Worm (Caenorhabditis elegans) whole organism, midembryonic: ENCODE data around the gene pqn-39.
"Not testable (repeated sequence)": the region's sequence is repeated elsewhere in the genome, so short reads cannot be mapped to it uniquely, and the experiment has no call there.

Experiments used
- T22C8.4 ChIP-seq: fragments of 200-800 bp; sonication (Bioruptor generic); IDR thresholded peaks from 2 replicates; pipeline ENCODE4 v1.3.6; 2022; ENCODE audit warnings: missing genetic modification characterization, missing compliant biosample characterization
- cog-1 ChIP-seq: sonication (generic microtip); optimal IDR thresholded peaks from 2 replicates; lab custom pipeline; 2016; ENCODE audit warnings: missing genetic modification characterization, missing compliant biosample characterization
- flt-1 ChIP-seq: fragments of 200-800 bp; sonication (Bioruptor generic); IDR thresholded peaks from 2 replicates; pipeline ENCODE4 v1.3.6; 2022; ENCODE audit warnings: missing genetic modification characterization, missing compliant biosample characterization
- klf-2 ChIP-seq: fragments of 200-800 bp; sonication (Bioruptor generic); conservative IDR thresholded peaks from 2 replicates; pipeline ENCODE4 v1.3.6; 2022; ENCODE audit warnings: missing genetic modification reagents, missing genetic modification characterization, missing compliant biosample characterization
- med-1 ChIP-seq: sonication (generic microtip); optimal IDR thresholded peaks from 2 replicates; lab custom pipeline; 2017; ENCODE audit warnings: missing genetic modification characterization, mild to moderate bottlenecking, missing compliant biosample characterization, antibody characterized with exemption, missing genetic modification reagents; ENCODE audit not compliant: insufficient read depth
- ref-1 ChIP-seq: fragments of 200-800 bp; sonication (Bioruptor generic); conservative IDR thresholded peaks from 2 replicates; pipeline ENCODE4 v1.3.6; 2022; ENCODE audit warnings: missing genetic modification reagents, missing genetic modification characterization, missing compliant biosample characterization
- tab-1 ChIP-seq: fragments of 200-800 bp; sonication (Bioruptor generic); IDR thresholded peaks from 2 replicates; pipeline ENCODE4 v1.3.6; 2022; ENCODE audit warnings: missing genetic modification characterization, missing compliant biosample characterization
- ztf-23 ChIP-seq: fragments of 200-800 bp; sonication (Bioruptor generic); IDR thresholded peaks from 2 replicates; pipeline ENCODE4 v1.3.6; 2022; ENCODE audit warnings: missing genetic modification reagents, missing genetic modification characterization, missing compliant biosample characterization
- ztf-29 ChIP-seq: fragments of 200-800 bp; sonication (Bioruptor generic); IDR thresholded peaks from 2 replicates; pipeline ENCODE4 v1.3.6; 2022; ENCODE audit warnings: missing genetic modification reagents, missing genetic modification characterization, missing compliant biosample characterization

pqn-39 gene

DNA sequence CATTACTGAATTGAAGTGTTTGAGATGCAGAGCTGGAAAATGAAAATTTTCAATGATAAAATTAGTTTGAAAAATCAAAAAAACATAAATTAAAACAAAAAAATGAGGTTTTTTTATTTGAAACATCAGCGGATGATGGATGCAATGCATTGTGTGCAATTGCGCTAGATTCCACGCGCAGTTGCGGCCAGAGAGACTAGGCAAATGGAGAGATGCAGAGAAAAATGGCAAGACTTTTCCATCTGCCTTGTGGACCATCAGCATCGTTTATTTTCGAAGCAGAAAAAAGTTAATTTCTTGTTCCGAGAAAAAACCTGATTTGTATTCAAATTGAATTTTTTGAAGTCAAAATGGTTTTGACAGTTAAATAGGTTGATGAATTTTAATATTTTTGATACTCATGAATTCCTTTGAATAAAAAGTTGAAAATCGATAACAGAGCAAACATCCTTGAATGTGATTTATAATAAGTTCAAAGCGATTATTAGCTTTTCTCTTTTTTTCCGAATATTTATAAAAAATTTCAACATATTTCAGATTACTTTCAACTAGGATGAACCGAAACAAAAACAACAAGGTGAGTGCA is 27.4 kb upstream of the pqn-39 start, which contains the start of the genes C31E10.5 and C31E10.6:
C31E10.5 (minus strand) TSS at position 32 of the 586 bp plus-strand sequence.
C31E10.6 (plus strand) TSS at position 536 of the 586 bp plus-strand sequence.
- TF ChIP-seq ref-1 (GFP tag; lab: Robert Waterston, UW) (no peak), T22C8.4 (GFP tag; lab: Robert Waterston, UW) (no peak), ztf-29 (GFP tag; lab: Robert Waterston, UW) (no peak), tab-1 (no peak), klf-2 (no peak), cog-1 (tag; lab: Kevin White, UChicago) (peak; percentile 34), ztf-23 (GFP tag; lab: Robert Waterston, UW) (no peak), flt-1 (GFP tag; lab: Robert Waterston, UW) (0 out of 2 replicates have a peak, but pooled peaks have one; percentile 50), med-1 (GFP tag; lab: Kevin White, UChicago) (no peak)

DNA sequence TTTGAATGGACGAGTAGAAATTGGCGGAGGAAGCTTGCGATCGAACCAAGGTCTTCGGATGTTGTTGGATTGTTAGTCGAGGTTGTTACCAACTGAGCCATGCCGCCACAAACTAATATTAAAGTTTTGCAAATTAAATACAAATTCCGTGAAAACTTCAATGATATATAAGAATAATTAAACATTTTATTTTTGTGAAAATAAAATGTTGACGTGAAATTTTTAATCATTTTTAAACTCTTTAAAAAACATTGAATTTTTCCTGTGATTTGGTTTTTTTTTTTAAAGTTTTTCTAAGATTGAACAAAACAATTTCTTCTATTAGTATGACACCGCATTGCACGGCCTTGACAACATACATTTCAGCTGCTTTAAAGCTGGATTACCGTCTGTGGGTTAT is 22.2 kb upstream of the pqn-39 start, which contains the start of gene C31E10.11:
C31E10.11 (minus strand) TSS at position 101 of the 400 bp plus-strand sequence.
- no peak for TF ChIP-seq T22C8.4 (GFP tag; lab: Robert Waterston, UW)
- no peak for TF ChIP-seq cog-1 (tag; lab: Kevin White, UChicago)
- no peak for TF ChIP-seq ztf-23 (GFP tag; lab: Robert Waterston, UW)
- no peak for TF ChIP-seq klf-2
- TF ChIP-seq ref-1 (GFP tag; lab: Robert Waterston, UW) = no peak
- TF ChIP-seq tab-1 = no peak
- no peak for TF ChIP-seq flt-1 (GFP tag; lab: Robert Waterston, UW)
- TF ChIP-seq ztf-29 (GFP tag; lab: Robert Waterston, UW) = no peak
- no peak for TF ChIP-seq med-1 (GFP tag; lab: Kevin White, UChicago)

- TF ChIP-seq ref-1 (GFP tag; lab: Robert Waterston, UW) = no peak
- no peak for TF ChIP-seq cog-1 (tag; lab: Kevin White, UChicago)
- TF ChIP-seq tab-1 = no peak
- TF ChIP-seq med-1 (GFP tag; lab: Kevin White, UChicago) = no peak
- TF ChIP-seq klf-2 = no peak
- no peak for TF ChIP-seq flt-1 (GFP tag; lab: Robert Waterston, UW)
- no peak for TF ChIP-seq ztf-29 (GFP tag; lab: Robert Waterston, UW)
- TF ChIP-seq ztf-23 (GFP tag; lab: Robert Waterston, UW) = no peak
- TF ChIP-seq T22C8.4 (GFP tag; lab: Robert Waterston, UW) = no peak
These were observed 17.8 kb upstream of the pqn-39 start, which contains the start of gene irld-24 for ce11 chrX:13986307-13986706. irld-24 (plus strand) TSS chrX:13986607.

DNA sequence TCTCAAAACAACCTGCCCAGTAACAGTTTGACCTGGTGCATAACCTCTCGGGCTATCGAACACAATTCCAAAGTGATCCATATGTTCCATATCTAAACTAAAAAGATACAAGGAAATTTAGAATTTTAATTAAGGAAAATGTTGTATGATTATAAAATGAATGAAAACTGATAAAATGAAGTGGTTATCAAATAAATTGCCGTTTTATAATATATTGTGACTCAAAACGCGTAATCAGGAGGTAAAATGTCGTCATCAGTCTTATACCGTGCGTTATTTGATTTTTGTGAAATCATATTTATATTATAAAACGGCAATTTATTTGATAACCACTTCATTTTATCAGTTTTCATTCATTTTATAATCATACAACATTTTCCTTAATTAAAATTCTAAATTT is 11.9 kb upstream of the pqn-39 start, which contains the start of gene arrd-24:
arrd-24 (minus strand) TSS at position 101 of the 400 bp plus-strand sequence.
- not testable (repeated sequence) for TF ChIP-seq ref-1 (GFP tag; lab: Robert Waterston, UW); ztf-23 (GFP tag; lab: Robert Waterston, UW); klf-2

DNA sequence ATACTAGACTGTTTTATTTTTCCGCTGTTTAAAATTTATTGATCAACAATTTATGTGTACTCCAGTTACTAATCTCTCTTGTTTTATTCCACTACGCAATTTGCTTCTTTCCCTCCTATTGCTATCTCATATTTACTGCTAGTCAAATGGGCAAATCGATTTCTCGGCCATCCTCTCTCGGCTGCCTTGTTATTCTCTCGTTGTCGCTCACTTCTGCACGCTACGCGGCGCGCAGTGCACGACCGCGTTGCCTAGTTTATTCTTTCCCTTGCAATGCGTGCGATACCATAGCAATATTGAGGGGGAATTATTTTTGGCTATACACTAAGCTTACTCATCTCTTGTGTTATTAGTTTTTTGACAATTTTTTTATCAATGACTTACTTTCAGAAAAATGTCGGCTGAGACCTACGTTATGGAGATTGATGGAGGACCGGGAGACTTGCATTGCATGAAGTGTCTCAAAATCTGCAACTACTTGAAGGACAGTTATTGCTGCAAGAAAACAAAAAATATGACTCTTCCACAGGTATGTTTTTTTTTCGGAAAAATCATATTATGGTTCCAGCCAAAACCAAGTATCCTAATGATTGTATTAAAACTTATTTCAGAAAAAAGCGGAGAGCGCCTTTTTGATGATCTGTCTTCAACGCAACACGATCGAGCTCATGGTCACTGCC is 9.1 kb upstream of the pqn-39 start, which contains the start of gene F48F7.6:
F48F7.6 (plus strand) TSS at position 391 of the 680 bp plus-strand sequence.
- TF ChIP-seq ztf-29 (GFP tag; lab: Robert Waterston, UW) = no peak
- peak; percentile 69 for TF ChIP-seq T22C8.4 (GFP tag; lab: Robert Waterston, UW)
- 0 out of 2 replicates have a peak, but pooled peaks have one; percentile 37 for TF ChIP-seq tab-1
- TF ChIP-seq ref-1 (GFP tag; lab: Robert Waterston, UW) = no peak
- no peak for TF ChIP-seq klf-2
- no peak for TF ChIP-seq ztf-23 (GFP tag; lab: Robert Waterston, UW)
- no peak for TF ChIP-seq cog-1 (tag; lab: Kevin White, UChicago)
- no peak for TF ChIP-seq med-1 (GFP tag; lab: Kevin White, UChicago)
- TF ChIP-seq flt-1 (GFP tag; lab: Robert Waterston, UW) = peak; percentile 76; the same call in 1 of the 2 replicates

DNA sequence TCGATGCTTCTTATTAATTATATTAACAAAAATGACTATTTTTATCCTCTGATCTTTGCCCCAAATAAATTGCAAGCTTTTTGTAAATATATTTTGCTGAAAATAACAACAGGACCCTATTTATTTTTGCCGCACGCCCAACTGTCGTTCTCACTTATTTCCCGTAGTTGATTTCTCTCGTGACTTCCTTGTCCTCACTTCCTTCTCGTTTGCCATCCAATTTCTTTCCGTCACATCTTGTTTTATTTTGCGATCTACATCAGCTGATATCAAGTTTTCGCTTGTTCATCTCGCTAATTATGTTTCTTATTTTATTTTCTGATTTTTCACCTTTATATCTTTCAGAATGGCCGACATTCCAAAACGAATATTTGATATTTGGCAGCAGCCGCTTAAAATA is 6.8 kb upstream of the pqn-39 start, which contains the start of gene F48F7.5:
F48F7.5 (plus strand) TSS at position 340 of the 400 bp plus-strand sequence.
- TF ChIP-seq ztf-29 (GFP tag; lab: Robert Waterston, UW) = no peak
- no peak for TF ChIP-seq tab-1
- no peak for TF ChIP-seq ref-1 (GFP tag; lab: Robert Waterston, UW)
- no peak for TF ChIP-seq med-1 (GFP tag; lab: Kevin White, UChicago)
- no peak for TF ChIP-seq ztf-23 (GFP tag; lab: Robert Waterston, UW)
- TF ChIP-seq T22C8.4 (GFP tag; lab: Robert Waterston, UW) = no peak
- no peak for TF ChIP-seq flt-1 (GFP tag; lab: Robert Waterston, UW)
- TF ChIP-seq klf-2 = no peak
- no peak for TF ChIP-seq cog-1 (tag; lab: Kevin White, UChicago)

ce11 chrX:13974448-13975071 is 6.1 kb upstream of the pqn-39 start:
- no peak for TF ChIP-seq cog-1 (tag; lab: Kevin White, UChicago)
- TF ChIP-seq ztf-29 (GFP tag; lab: Robert Waterston, UW) = no peak
- no peak for TF ChIP-seq ref-1 (GFP tag; lab: Robert Waterston, UW)
- TF ChIP-seq med-1 (GFP tag; lab: Kevin White, UChicago) = no peak
- no peak for TF ChIP-seq tab-1
- TF ChIP-seq T22C8.4 (GFP tag; lab: Robert Waterston, UW) = no peak
- TF ChIP-seq klf-2 = no peak
- TF ChIP-seq ztf-23 (GFP tag; lab: Robert Waterston, UW) = no peak
- no peak for TF ChIP-seq flt-1 (GFP tag; lab: Robert Waterston, UW)

ce11 chrX:13973769-13974168 is 5.3 kb upstream of the pqn-39 start:
- TF ChIP-seq T22C8.4 (GFP tag; lab: Robert Waterston, UW) (no peak), med-1 (GFP tag; lab: Kevin White, UChicago) (no peak), klf-2 (no peak), ztf-23 (GFP tag; lab: Robert Waterston, UW) (no peak), tab-1 (no peak), cog-1 (tag; lab: Kevin White, UChicago) (no peak), flt-1 (GFP tag; lab: Robert Waterston, UW) (no peak), ref-1 (GFP tag; lab: Robert Waterston, UW) (no peak), ztf-29 (GFP tag; lab: Robert Waterston, UW) (no peak)
